Worm (Caenorhabditis elegans): ENCODE measurements around the gene lido-12.

lido-12 gene

ce11 chrII:3048378-3048777 lies 42.8 kb downstream of the lido-12 start, which contains the start of gene sri-28:
Gene sri-28 (plus strand): TSS chrII:3048678.
- TF ChIP-seq hmg-1.1 (GFP tag; IDR thresholded peaks at IDR 0.05) = no peak

- TF ChIP-seq nhr-48 (tag; optimal IDR thresholded peaks at IDR 0.05) (no peak), unc-39 (tag; optimal IDR thresholded peaks at IDR 0.05) (no peak), nhr-28 (tag; optimal IDR thresholded peaks at IDR 0.05) (no peak), hif-1 (tag; optimal IDR thresholded peaks at IDR 0.05) (no peak), T26A8.4 (GFP tag; IDR thresholded peaks at IDR 0.05) (no peak), zip-2 (tag; optimal IDR thresholded peaks at IDR 0.05) (no peak), nhr-111 (GFP tag; optimal IDR thresholded peaks at IDR 0.05) (no peak), ceh-44 (GFP tag; IDR thresholded peaks at IDR 0.05) (no peak), F44E2.7 (GFP tag; IDR thresholded peaks at IDR 0.05) (no peak), nhr-76 (tag; optimal IDR thresholded peaks at IDR 0.05) (no peak), tag-97 (GFP tag; IDR thresholded peaks at IDR 0.05) (no peak), dmd-6 (GFP tag; IDR thresholded peaks at IDR 0.05) (no peak), dmd-8 (GFP tag; IDR thresholded peaks at IDR 0.05) (no peak), hmg-1.1 (GFP tag; IDR thresholded peaks at IDR 0.05) (no peak), madf-5 (GFP tag; IDR thresholded peaks at IDR 0.05) (no peak)
These were observed 43.4 kb downstream of the lido-12 start for ce11 chrII:3048989-3049388.

ce11 chrII:3050703-3051102 lies 45.1 kb downstream of the lido-12 start, which contains the start of gene sri-31:
Gene sri-31 (plus strand): TSS chrII:3051003.
- TF ChIP-seq dpl-1 (GFP tag; optimal IDR thresholded peaks at IDR 0.05) = no peak
- TF ChIP-seq Y48G9A.11 (GFP tag; IDR thresholded peaks at IDR 0.05) = 0 out of 2 replicates have a peak, but pooled peaks have one; percentile 7

- TF ChIP-seq madf-5 (GFP tag; IDR thresholded peaks at IDR 0.05) (no peak), unc-62 (GFP tag; optimal IDR thresholded peaks at IDR 0.05 in 1 of 2) (peak in 1 of 2 experiments; percentile 94), unc-62 (tag; optimal IDR thresholded peaks at IDR 0.05) (no peak)
These were observed 45.7 kb downstream of the lido-12 start for ce11 chrII:3051332-3051731.

ce11 chrII:3052843-3053242 lies 47.2 kb downstream of the lido-12 start:
- TF ChIP-seq set-16 (GFP tag; IDR thresholded peaks at IDR 0.05) (peak; percentile 76), ama-1 (optimal IDR thresholded peaks at IDR 0.05) (no peak), nhr-42 (GFP tag; IDR thresholded peaks at IDR 0.05) (no peak), Y5F2A.4 (GFP tag; optimal IDR thresholded peaks at IDR 0.05) (no peak), lin-13 (GFP tag; optimal IDR thresholded peaks at IDR 0.05) (no peak)

- TF ChIP-seq aha-1 (tag) (peak; percentile 95), nhr-6 (tag; optimal IDR thresholded peaks at IDR 0.05) (no peak)
These were observed 48.1 kb downstream of the lido-12 start for ce11 chrII:3053689-3054088.

ce11 chrII:3054221-3054620 lies 48.6 kb downstream of the lido-12 start, which contains the start of gene lido-13:
Gene lido-13 (minus strand): TSS chrII:3054321.
- TF ChIP-seq snpc-4 (tag; optimal IDR thresholded peaks at IDR 0.05) (no peak), aha-1 (tag) (no peak), zip-2 (tag; optimal IDR thresholded peaks at IDR 0.05) (no peak), mep-1 (tag; optimal IDR thresholded peaks at IDR 0.05) (no peak), nhr-76 (tag; optimal IDR thresholded peaks at IDR 0.05) (no peak), F49E8.2 (tag; optimal IDR thresholded peaks at IDR 0.05; ENCODE audit: borderline replicate concordance) (no peak), nhr-28 (tag; optimal IDR thresholded peaks at IDR 0.05) (no peak), skn-1 (tag; optimal IDR thresholded peaks at IDR 0.05) (no peak), T26A8.4 (GFP tag; IDR thresholded peaks at IDR 0.05) (no peak), ceh-44 (GFP tag; IDR thresholded peaks at IDR 0.05) (no peak), dmd-8 (GFP tag; IDR thresholded peaks at IDR 0.05) (no peak), Y105C5A.15 (GFP tag; IDR thresholded peaks at IDR 0.05) (no peak), lin-29 (GFP tag; IDR thresholded peaks at IDR 0.05) (no peak), lin-38 (GFP tag; IDR thresholded peaks at IDR 0.05) (no peak), zip-11 (GFP tag; IDR thresholded peaks at IDR 0.05) (no peak)

All from whole organism, L4 larva.